Worm (Caenorhabditis elegans) whole organism, L1 larva: ENCODE results near the gene wee-1.3.

Experiments
- C16A3.4 ChIP-seq: fragments of 150-350 bp; optimal IDR thresholded peaks from 2 replicates; lab custom pipeline; 2014; ENCODE audit warnings: missing biosample characterization, missing genetic modification characterization
- C34B4.2 ChIP-seq: sonication (generic microtip); optimal IDR thresholded peaks from 2 replicates; lab custom pipeline; 2017; ENCODE audit warnings: mild to moderate bottlenecking, missing genetic modification characterization, missing compliant biosample characterization
- Y116A8C.19 ChIP-seq: sonication (generic microtip); optimal IDR thresholded peaks from 2 replicates; lab custom pipeline; 2016; ENCODE audit warnings: missing compliant biosample characterization, missing genetic modification characterization, borderline replicate concordance
- alr-1 ChIP-seq: fragments of 200-800 bp; sonication (Bioruptor generic); optimal IDR thresholded peaks from 2 replicates; lab custom pipeline; 2018; ENCODE audit warnings: borderline replicate concordance, mild to moderate bottlenecking, missing genetic modification characterization, missing compliant biosample characterization
- aly-2 ChIP-seq: fragments of 150-350 bp; optimal IDR thresholded peaks from 2 replicates; lab custom pipeline; 2014; ENCODE audit warnings: missing biosample characterization, missing genetic modification characterization
- dsc-1 ChIP-seq: sonication (generic microtip); optimal IDR thresholded peaks from 2 replicates; lab custom pipeline; 2016; ENCODE audit warnings: mild to moderate bottlenecking, missing genetic modification characterization, missing compliant biosample characterization
- efl-1 ChIP-seq, 4 experiments: fragments of 150-350 bp; optimal IDR thresholded peaks in 3 of 4; peaks in 1 of 4; 1 replicate in 1 of 4; 2 replicates in 3 of 4; lab custom pipeline; 2014; ENCODE audit warnings: missing biosample characterization in 2 of 4, missing genetic modification characterization in 2 of 4, missing genetic modification reagents in 2 of 4
- efl-3 ChIP-seq: fragments of 200-800 bp; sonication (Bioruptor generic); optimal IDR thresholded peaks from 2 replicates; lab custom pipeline; 2018; ENCODE audit warnings: mild to moderate bottlenecking, missing genetic modification characterization, missing compliant biosample characterization
- egl-13 ChIP-seq: sonication (generic microtip); optimal IDR thresholded peaks from 2 replicates; lab custom pipeline; 2016; ENCODE audit warnings: missing genotype, missing genetic modification reagents, missing genetic modification characterization, missing compliant biosample characterization
- fkh-8 ChIP-seq: sonication (generic microtip); optimal IDR thresholded peaks from 2 replicates; lab custom pipeline; 2016; ENCODE audit warnings: mild to moderate bottlenecking, missing genetic modification characterization, missing compliant biosample characterization
- grh-1 ChIP-seq: fragments of 200-800 bp; sonication (Bioruptor generic); IDR thresholded peaks from 2 replicates; pipeline ENCODE4 v1.3.6; 2022; ENCODE audit warnings: missing genetic modification reagents, missing genetic modification characterization, missing compliant biosample characterization
- hlh-4 ChIP-seq: sonication (generic microtip); optimal IDR thresholded peaks from 2 replicates; lab custom pipeline; 2016; ENCODE audit warnings: mild to moderate bottlenecking, missing genetic modification characterization, missing compliant biosample characterization
- hpl-2 ChIP-seq: fragments of 150-350 bp; optimal IDR thresholded peaks from 2 replicates; lab custom pipeline; 2014; ENCODE audit warnings: missing biosample characterization, missing genetic modification reagents, missing genetic modification characterization
- lin-13 ChIP-seq: fragments of 150-350 bp; optimal IDR thresholded peaks from 2 replicates; lab custom pipeline; 2014; ENCODE audit warnings: missing biosample characterization, missing genetic modification reagents, missing genetic modification characterization
- lin-14 ChIP-seq: fragments of 200-800 bp; sonication (Bioruptor generic); optimal IDR thresholded peaks from 2 replicates; lab custom pipeline; 2018; ENCODE audit warnings: mild to moderate bottlenecking, missing genetic modification characterization, moderate library complexity, missing compliant biosample characterization
- lin-15B ChIP-seq: fragments of 150-350 bp; sonication (generic microtip); optimal IDR thresholded peaks from 3 replicates; lab custom pipeline; 2014; ENCODE audit warnings: missing biosample characterization, missing genetic modification characterization
- lin-35 ChIP-seq, 2 experiments: fragments of 150-350 bp; optimal IDR thresholded peaks; 2 replicates each; lab custom pipeline; 2014; ENCODE audit warnings: missing biosample characterization in 2 of 2, missing genetic modification characterization in 2 of 2, missing genetic modification reagents in 2 of 2
- lir-3 ChIP-seq: sonication (generic microtip); optimal IDR thresholded peaks from 2 replicates; lab custom pipeline; 2016; ENCODE audit warnings: mild to moderate bottlenecking, missing genetic modification characterization, moderate library complexity, missing compliant biosample characterization; ENCODE audit not compliant: poor library complexity
- mab-9 ChIP-seq: fragments of 200-800 bp; sonication (Bioruptor generic); IDR thresholded peaks from 2 replicates; pipeline ENCODE4 v1.3.6; 2022; ENCODE audit warnings: missing genetic modification reagents, missing genetic modification characterization, missing compliant biosample characterization
- nhr-11 ChIP-seq: fragments of 150-350 bp; optimal IDR thresholded peaks from 2 replicates; lab custom pipeline; 2014; ENCODE audit warnings: missing biosample characterization, missing genetic modification characterization
- nhr-19 ChIP-seq: fragments of 200-800 bp; sonication (Bioruptor generic); conservative IDR thresholded peaks from 2 replicates; pipeline ENCODE4 v1.3.6; 2022; ENCODE audit warnings: missing genetic modification characterization, missing compliant biosample characterization
- nhr-20 ChIP-seq: sonication (generic microtip); optimal IDR thresholded peaks from 2 replicates; lab custom pipeline; 2016; ENCODE audit warnings: mild to moderate bottlenecking, missing genetic modification characterization, missing compliant biosample characterization
- nhr-237 ChIP-seq: fragments of 150-350 bp; optimal IDR thresholded peaks from 2 replicates; lab custom pipeline; 2014; ENCODE audit warnings: missing biosample characterization, missing genetic modification characterization
- nhr-47 ChIP-seq: sonication (generic microtip); optimal IDR thresholded peaks from 2 replicates; lab custom pipeline; 2016; ENCODE audit warnings: mild to moderate bottlenecking, missing genetic modification characterization, moderate library complexity, missing compliant biosample characterization
- nhr-71 ChIP-seq: sonication (generic microtip); optimal IDR thresholded peaks from 2 replicates; lab custom pipeline; 2016; ENCODE audit warnings: mild to moderate bottlenecking, missing genetic modification characterization, moderate library complexity, missing compliant biosample characterization
- nhr-84 ChIP-seq: sonication (generic microtip); optimal IDR thresholded peaks from 2 replicates; lab custom pipeline; 2017; ENCODE audit warnings: missing biosample characterization, missing genetic modification characterization
- pag-3 ChIP-seq: sonication (generic microtip); optimal IDR thresholded peaks from 2 replicates; lab custom pipeline; 2017; ENCODE audit warnings: missing genetic modification characterization, mild to moderate bottlenecking, missing compliant biosample characterization, antibody characterized with exemption, borderline replicate concordance; ENCODE audit not compliant: insufficient read depth
- pax-3 ChIP-seq: fragments of 200-800 bp; sonication (Bioruptor generic); optimal IDR thresholded peaks from 2 replicates; lab custom pipeline; 2018; ENCODE audit warnings: mild to moderate bottlenecking, missing genetic modification characterization, moderate library complexity, missing compliant biosample characterization
- snpc-4 ChIP-seq: fragments of 150-350 bp; optimal IDR thresholded peaks from 2 replicates; lab custom pipeline; 2014; ENCODE audit warnings: missing biosample characterization, missing genetic modification characterization
- sup-37 ChIP-seq: fragments of 200-800 bp; sonication (Bioruptor generic); optimal IDR thresholded peaks from 2 replicates; lab custom pipeline; 2018; ENCODE audit warnings: mild to moderate bottlenecking, missing genetic modification characterization, missing compliant biosample characterization
- swsn-7 ChIP-seq: sonication (generic microtip); optimal IDR thresholded peaks from 2 replicates; lab custom pipeline; 2016; ENCODE audit warnings: missing genetic modification characterization, missing compliant biosample characterization
- tbx-2 ChIP-seq: sonication (generic microtip); optimal IDR thresholded peaks from 2 replicates; lab custom pipeline; 2016; ENCODE audit warnings: missing genetic modification characterization, missing compliant biosample characterization
- unc-98 ChIP-seq: fragments of 200-800 bp; sonication (Bioruptor generic); IDR thresholded peaks from 2 replicates; pipeline ENCODE4 v1.3.6; 2022; ENCODE audit warnings: missing genetic modification characterization, missing compliant biosample characterization
- vab-15 ChIP-seq: sonication (generic microtip); optimal IDR thresholded peaks from 2 replicates; lab custom pipeline; 2017; ENCODE audit warnings: missing genotype, mild to moderate bottlenecking, missing genetic modification characterization, missing compliant biosample characterization
- xbp-1 ChIP-seq: sonication (generic microtip); optimal IDR thresholded peaks from 2 replicates; lab custom pipeline; 2016; ENCODE audit warnings: missing genetic modification characterization, missing compliant biosample characterization
- ztf-11 ChIP-seq, 2 experiments: sonication (generic microtip); optimal IDR thresholded peaks; 2 replicates each; lab custom pipeline; 2016 to 2017; ENCODE audit warnings: missing genetic modification characterization in 2 of 2, missing biosample characterization in 1 of 2, missing compliant biosample characterization in 1 of 2
- ztf-4 ChIP-seq: fragments of 150-350 bp; optimal IDR thresholded peaks from 2 replicates; lab custom pipeline; 2014; ENCODE audit warnings: missing biosample characterization, missing genetic modification characterization

wee-1.3 gene

DNA sequence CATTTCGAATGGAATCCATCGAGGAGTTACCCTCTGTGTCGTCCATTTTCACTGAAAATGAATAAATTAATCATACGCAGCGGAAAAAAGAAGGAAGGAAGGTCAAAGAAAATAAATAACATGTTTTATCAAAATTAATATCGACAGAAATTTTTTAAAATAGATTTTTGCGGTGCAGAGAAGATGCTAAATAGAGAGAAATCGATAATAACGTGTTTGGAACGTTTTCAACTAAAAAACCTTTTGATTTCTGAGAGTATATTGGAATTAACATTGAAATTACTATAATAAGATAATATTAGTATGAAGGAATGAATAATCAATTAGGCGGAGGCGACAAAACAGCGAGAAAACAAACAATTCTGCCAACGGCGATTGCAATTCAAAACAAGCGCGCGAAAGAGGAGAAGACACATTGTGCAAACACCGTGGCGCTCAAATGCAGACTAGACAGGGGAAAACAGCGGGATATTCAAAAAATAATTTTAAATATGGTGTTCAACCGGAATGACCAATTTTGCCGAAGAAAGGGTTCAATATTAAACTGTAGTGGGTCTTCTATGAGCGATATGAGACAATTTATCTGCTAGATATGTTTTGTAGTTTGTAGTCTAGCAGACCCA lies at the start of gene wee-1.3 (continued):
- peak; percentile 35 for TF ChIP-seq ztf-4 (tag; lab: Kevin White, UChicago)
- TF ChIP-seq nhr-71 (tag; lab: Kevin White, UChicago): peak; percentile 89
- TF ChIP-seq efl-3 (GFP tag; lab: Kevin White, UChicago): no peak
- peak in 1 of 2 experiments; percentile 51 for TF ChIP-seq ztf-11 (tag; optimal IDR thresholded peaks at IDR 0.05; lab: Kevin White, UChicago)
- TF ChIP-seq lin-15B: peak; percentile 73
- peak; percentile 97 to 99 for TF ChIP-seq efl-1 (optimal IDR thresholded peaks at IDR 0.05; lab: Kevin White, UChicago)
- peak; percentile 99 to 100 for TF ChIP-seq efl-1 (GFP tag; optimal IDR thresholded peaks at IDR 0.05 in 1 of 2; lab: Kevin White, UChicago)
- no peak for TF ChIP-seq C34B4.2
- peak; percentile 76 for TF ChIP-seq lin-14 (GFP tag; lab: Kevin White, UChicago)
- TF ChIP-seq C16A3.4: peak; percentile 91
- TF ChIP-seq tbx-2: peak; percentile 82
- peak; percentile 60; the same call in 1 of the 2 replicates for TF ChIP-seq mab-9 (GFP tag; lab: Robert Waterston, UW)
- peak; percentile 83 for TF ChIP-seq swsn-7
- peak; percentile 77 for TF ChIP-seq aly-2
- TF ChIP-seq alr-1: no peak
- peak; percentile 50 for TF ChIP-seq nhr-237
- peak; percentile 60 for TF ChIP-seq nhr-11 (tag; lab: Kevin White, UChicago)
- no peak for TF ChIP-seq sup-37
- TF ChIP-seq pag-3: peak; percentile 1
- peak; percentile 44 for TF ChIP-seq pax-3 (tag; lab: Kevin White, UChicago)
- TF ChIP-seq vab-15: peak; percentile 67
- peak; percentile 62 for TF ChIP-seq grh-1 (GFP tag; lab: Robert Waterston, UW)
- TF ChIP-seq lin-13 (GFP tag; lab: Kevin White, UChicago): peak; percentile 81
- no peak for TF ChIP-seq hpl-2 (GFP tag; lab: Kevin White, UChicago)
- TF ChIP-seq nhr-47 (tag; lab: Kevin White, UChicago): peak; percentile 88
- TF ChIP-seq snpc-4 (tag; lab: Kevin White, UChicago): peak; percentile 65
- TF ChIP-seq Y116A8C.19 (tag; lab: Kevin White, UChicago): no peak
- TF ChIP-seq nhr-84 (tag; lab: Kevin White, UChicago): no peak
- peak; percentile 62 for TF ChIP-seq egl-13 (tag; lab: Kevin White, UChicago)
- TF ChIP-seq lin-35 (GFP tag; optimal IDR thresholded peaks at IDR 0.05; lab: Kevin White, UChicago): peak; percentile 99 to 100
- peak; percentile 79 for TF ChIP-seq nhr-19 (GFP tag; lab: Robert Waterston, UW)
- peak; percentile 71 for TF ChIP-seq dsc-1

DNA sequence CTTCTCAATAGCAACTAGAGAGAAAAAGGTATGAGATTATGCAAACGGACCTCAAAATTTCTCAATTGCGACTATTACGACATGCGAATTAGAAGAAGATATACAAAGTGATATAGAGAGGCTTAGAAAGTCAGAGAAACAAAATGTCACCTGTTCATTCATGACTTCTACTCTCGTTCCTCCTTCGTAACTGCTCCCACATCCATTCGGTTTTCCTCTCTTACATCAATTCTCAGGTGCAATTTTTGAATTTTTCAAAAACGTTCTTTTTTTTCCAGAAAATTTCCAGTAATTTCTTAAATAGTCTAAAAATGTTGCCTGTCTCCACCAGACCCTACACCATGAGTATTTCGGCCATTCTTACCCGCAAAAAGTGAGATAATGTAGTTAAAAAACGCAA lies 48.4 kb upstream of the wee-1.3 start:
- no peak for TF ChIP-seq lir-3
- no peak for TF ChIP-seq nhr-20 (tag; lab: Kevin White, UChicago)
- no peak for TF ChIP-seq unc-98 (GFP tag; lab: Robert Waterston, UW)
- no peak for TF ChIP-seq nhr-71 (tag; lab: Kevin White, UChicago)
- no peak for TF ChIP-seq Y116A8C.19 (tag; lab: Kevin White, UChicago)
- no peak for TF ChIP-seq nhr-237
- TF ChIP-seq efl-1 (optimal IDR thresholded peaks at IDR 0.05; lab: Kevin White, UChicago): no peak
- peak in 1 of 2 experiments; percentile 80 for TF ChIP-seq efl-1 (GFP tag; optimal IDR thresholded peaks at IDR 0.05 in 1 of 2; lab: Kevin White, UChicago)
- TF ChIP-seq dsc-1: no peak

- no peak for TF ChIP-seq efl-1 (optimal IDR thresholded peaks at IDR 0.05; lab: Kevin White, UChicago)
- TF ChIP-seq efl-1 (GFP tag; optimal IDR thresholded peaks at IDR 0.05 in 1 of 2; lab: Kevin White, UChicago): peak in 1 of 2 experiments; percentile 63
- peak; percentile 13 for TF ChIP-seq fkh-8
- no peak for TF ChIP-seq hlh-4
- TF ChIP-seq xbp-1 (tag; lab: Kevin White, UChicago): peak; percentile 49
- TF ChIP-seq nhr-71 (tag; lab: Kevin White, UChicago): peak; percentile 1
Measured at ce11 chrII:9759382-9759781, 43.1 kb upstream of the wee-1.3 start.
